Worm (Caenorhabditis elegans): ENCODE results near the gene R12B2.7.

The R12B2.7 gene

ce11 chrIII:5845483-5845882 lies 30.6 kb downstream of the R12B2.7 start (continued):
- TF ChIP-seq dpl-1 (GFP tag; optimal IDR thresholded peaks at IDR 0.05) (peak; percentile 27), rbr-2 (tag; optimal IDR thresholded peaks at IDR 0.05) (peak; percentile 86), hlh-11 (tag; optimal IDR thresholded peaks at IDR 0.05) (peak; percentile 43), T26A8.4 (GFP tag; IDR thresholded peaks at IDR 0.05) (no peak), mxl-3 (GFP tag; optimal IDR thresholded peaks at IDR 0.05) (peak; percentile 42), F26F4.8 (GFP tag; conservative IDR thresholded peaks at IDR 0.05) (no peak), mdl-1 (tag; optimal IDR thresholded peaks at IDR 0.05) (peak; percentile 60 to 93), aha-1 (tag) (peak; percentile 88), mep-1 (tag; optimal IDR thresholded peaks at IDR 0.05) (peak; percentile 70), spr-1 (tag; optimal IDR thresholded peaks at IDR 0.05) (no peak), lin-15B (tag; optimal IDR thresholded peaks at IDR 0.05) (no peak), fkh-10 (GFP tag; optimal IDR thresholded peaks at IDR 0.05) (peak; percentile 65)

- TF ChIP-seq F10B5.3 (tag; optimal IDR thresholded peaks at IDR 0.05) (no peak), T20F7.1 (GFP tag; optimal IDR thresholded peaks at IDR 0.05) (no peak), snpc-1.2 (GFP tag; IDR thresholded peaks at IDR 0.05) (no peak), egl-43 (GFP tag; IDR thresholded peaks at IDR 0.05) (no peak), nhr-48 (tag; optimal IDR thresholded peaks at IDR 0.05) (no peak), ceh-20 (GFP tag; IDR thresholded peaks at IDR 0.05) (no peak), mxl-2 (GFP tag; conservative IDR thresholded peaks at IDR 0.05) (no peak), nhr-41 (GFP tag; IDR thresholded peaks at IDR 0.05) (no peak), nhr-10 (tag; optimal IDR thresholded peaks at IDR 0.05) (no peak), zfp-3 (GFP tag; conservative IDR thresholded peaks at IDR 0.05) (no peak), cey-2 (tag; optimal IDR thresholded peaks at IDR 0.05; ENCODE audit: borderline replicate concordance, insufficient read depth) (no peak), ceh-62 (tag; optimal IDR thresholded peaks at IDR 0.05) (no peak), unc-130 (GFP tag; optimal IDR thresholded peaks at IDR 0.05) (no peak), mep-1 (tag; optimal IDR thresholded peaks at IDR 0.05) (no peak), zag-1 (tag; optimal IDR thresholded peaks at IDR 0.05) (no peak), madf-5 (GFP tag; IDR thresholded peaks at IDR 0.05) (no peak), hlh-30 (tag; optimal IDR thresholded peaks at IDR 0.05; ENCODE audit: insufficient read depth) (peak; percentile 4), mdl-1 (tag; optimal IDR thresholded peaks at IDR 0.05) (peak in 1 of 2 experiments; percentile 20), nhr-102 (tag; optimal IDR thresholded peaks at IDR 0.05) (no peak), fkh-10 (GFP tag; optimal IDR thresholded peaks at IDR 0.05) (peak; percentile 63), fos-1 (tag; optimal IDR thresholded peaks at IDR 0.05) (no peak), F44E2.7 (GFP tag; IDR thresholded peaks at IDR 0.05) (no peak), pha-4 (GFP tag; IDR thresholded peaks at IDR 0.05) (no peak), pha-4 (tag; optimal IDR thresholded peaks at IDR 0.05) (no peak), snpc-4 (tag; optimal IDR thresholded peaks at IDR 0.05) (no peak), dpl-1 (GFP tag; optimal IDR thresholded peaks at IDR 0.05) (no peak), lsy-2 (tag; optimal IDR thresholded peaks at IDR 0.05) (peak in 1 of 2 experiments; percentile 21), set-16 (GFP tag; IDR thresholded peaks at IDR 0.05) (peak; percentile 10; the same call in 1 of the 2 replicates), lin-38 (GFP tag; IDR thresholded peaks at IDR 0.05) (no peak), nhr-25 (tag; optimal IDR thresholded peaks at IDR 0.05; ENCODE audit: borderline replicate concordance, insufficient read depth) (no peak), aha-1 (tag) (peak; percentile 7), daf-12 (tag; optimal IDR thresholded peaks at IDR 0.05) (no peak)
These were observed 31.6 kb downstream of the R12B2.7 start for ce11 chrIII:5846412-5846811.

- TF ChIP-seq T26A8.4 (GFP tag; IDR thresholded peaks at IDR 0.05) (0 out of 2 replicates have a peak, but pooled peaks have one; percentile 9), snpc-1.2 (GFP tag; IDR thresholded peaks at IDR 0.05) (peak; percentile 27; the same call in 1 of the 2 replicates), mes-2 (tag; optimal IDR thresholded peaks at IDR 0.05; ENCODE audit: poor library complexity, severe bottlenecking) (peak; percentile 76), zip-2 (tag; optimal IDR thresholded peaks at IDR 0.05) (no peak), Y105C5A.15 (GFP tag; IDR thresholded peaks at IDR 0.05) (0 out of 2 replicates have a peak, but pooled peaks have one; percentile 56), daf-16 (GFP tag; optimal IDR thresholded peaks at IDR 0.05) (peak in 1 of 2 experiments; percentile 26), daf-16 (tag; optimal IDR thresholded peaks at IDR 0.05) (peak; percentile 31), madf-5 (GFP tag; IDR thresholded peaks at IDR 0.05) (no peak; a peak in 1 of 4 replicates), rbr-2 (tag; optimal IDR thresholded peaks at IDR 0.05) (no peak), daf-19 (GFP tag; conservative IDR thresholded peaks at IDR 0.05) (0 out of 2 replicates have a peak, but pooled peaks have one; percentile 13), dpl-1 (GFP tag; optimal IDR thresholded peaks at IDR 0.05) (peak; percentile 67), ama-1 (optimal IDR thresholded peaks at IDR 0.05) (peak; percentile 78), lin-38 (GFP tag; IDR thresholded peaks at IDR 0.05) (peak; percentile 75), nhr-42 (GFP tag; IDR thresholded peaks at IDR 0.05) (no peak), lin-13 (GFP tag; optimal IDR thresholded peaks at IDR 0.05) (peak; percentile 7), hlh-30 (tag; optimal IDR thresholded peaks at IDR 0.05; ENCODE audit: insufficient read depth) (peak; percentile 23), pha-4 (GFP tag; IDR thresholded peaks at IDR 0.05) (peak; percentile 34; the same call in 1 of the 2 replicates), pha-4 (tag; optimal IDR thresholded peaks at IDR 0.05) (no peak)
These were observed 38.4 kb downstream of the R12B2.7 start, which contains the start of gene ddx-23 for ce11 chrIII:5853240-5853639. Gene ddx-23 (minus strand): TSS chrIII:5853269.

All from whole organism, L4 larva.